ENCODE assay signal across 6 worm cellular contexts in the genomic region with DNA sequence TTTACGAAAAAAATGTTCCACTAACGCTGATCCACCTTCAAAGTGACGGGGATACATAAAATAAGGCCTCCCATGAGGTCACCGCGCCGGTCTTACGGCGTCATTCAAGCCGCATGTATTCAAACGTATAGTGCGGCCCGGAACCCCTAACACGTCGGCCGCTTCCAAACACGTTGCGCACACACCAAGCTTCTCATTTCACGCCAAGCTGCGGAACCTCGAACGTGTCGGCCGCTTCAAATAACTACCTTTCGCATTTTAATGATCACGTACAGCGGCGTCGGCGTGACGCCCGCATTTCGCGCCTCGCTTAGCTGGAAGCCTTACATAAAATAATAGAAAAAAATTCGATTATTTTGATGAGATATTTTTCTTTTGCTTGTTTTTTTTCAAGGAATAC.
TF ChIP-seq lines count a peak whose summit lies in the region.

No protein-coding gene starts in this region.

TF ChIP-seq in whole organism, L1 larva, 84 proteins besides CTCF, POLR2A, EP300 and RAD21 (continues in another document):
- TF ChIP-seq unc-30 (tag; optimal IDR thresholded peaks at IDR 0.05; lab: Kevin White, UChicago) (no peak), sptf-1 (tag; optimal IDR thresholded peaks at IDR 0.05; lab: Kevin White, UChicago) (no peak), rnt-1 (tag; optimal IDR thresholded peaks at IDR 0.05; lab: Kevin White, UChicago) (peak; percentile 16), nhr-47 (tag; optimal IDR thresholded peaks at IDR 0.05; lab: Kevin White, UChicago) (peak; percentile 1), lin-15B (tag; optimal IDR thresholded peaks at IDR 0.05; lab: Kevin White, UChicago) (no peak), efl-1 (optimal IDR thresholded peaks at IDR 0.05; lab: Kevin White, UChicago) (no peak), efl-1 (GFP tag; optimal IDR thresholded peaks at IDR 0.05 in 1 of 2; lab: Kevin White, UChicago) (peak in 1 of 2 experiments; percentile 12), dsc-1 (tag; optimal IDR thresholded peaks at IDR 0.05; lab: Kevin White, UChicago) (peak; percentile 10), nhr-71 (tag; optimal IDR thresholded peaks at IDR 0.05; lab: Kevin White, UChicago) (peak; percentile 14), snpc-4 (tag; optimal IDR thresholded peaks at IDR 0.05; lab: Kevin White, UChicago) (peak; percentile 94), pqm-1 (tag; optimal IDR thresholded peaks at IDR 0.05; lab: Kevin White, UChicago) (no peak), alr-1 (tag; optimal IDR thresholded peaks at IDR 0.05; lab: Kevin White, UChicago; ENCODE audit: borderline replicate concordance) (no peak), nhr-28 (tag; optimal IDR thresholded peaks at IDR 0.05; lab: Kevin White, UChicago) (no peak), blmp-1 (tag; optimal IDR thresholded peaks at IDR 0.05; lab: Kevin White, UChicago) (no peak), ets-5 (GFP tag; IDR thresholded peaks at IDR 0.05; lab: Robert Waterston, UW) (no peak)

TF ChIP-seq in whole organism, L2 larva, 48 proteins besides CTCF, POLR2A, EP300 and RAD21:
- TF ChIP-seq snpc-4 (tag; optimal IDR thresholded peaks at IDR 0.05; lab: Kevin White, UChicago) (peak; percentile 72), sma-9 (GFP tag; optimal IDR thresholded peaks at IDR 0.05; lab: Kevin White, UChicago) (no peak), sma-9 (tag; optimal IDR thresholded peaks at IDR 0.05; lab: Kevin White, UChicago) (no peak)

TF ChIP-seq in whole organism, L3 larva, 47 proteins besides CTCF, POLR2A, EP300 and RAD21:
- TF ChIP-seq nhr-25 (tag; optimal IDR thresholded peaks at IDR 0.05; lab: Kevin White, UChicago): peak; percentile 2
- no peak for TF ChIP-seq ztf-11 (tag; optimal IDR thresholded peaks at IDR 0.05; lab: Kevin White, UChicago)
- no peak for TF ChIP-seq elt-3 (tag; optimal IDR thresholded peaks at IDR 0.05; lab: Kevin White, UChicago)
- peak; percentile 86 for TF ChIP-seq snpc-4 (tag; optimal IDR thresholded peaks at IDR 0.05; lab: Kevin White, UChicago)
- no peak for TF ChIP-seq nhr-237 (tag; optimal IDR thresholded peaks at IDR 0.05; lab: Kevin White, UChicago)

TF ChIP-seq in whole organism, L4 larva, 104 proteins besides CTCF, POLR2A, EP300 and RAD21:
- TF ChIP-seq lim-7 (GFP tag; IDR thresholded peaks at IDR 0.05; lab: Robert Waterston, UW): 0 out of 2 replicates have a peak, but pooled peaks have one; percentile 23
- 0 out of 2 replicates have a peak, but pooled peaks have one; percentile 13 for TF ChIP-seq php-3 (GFP tag; IDR thresholded peaks at IDR 0.05; lab: Robert Waterston, UW)
- peak; percentile 72 for TF ChIP-seq snpc-4 (tag; optimal IDR thresholded peaks at IDR 0.05; lab: Kevin White, UChicago)
- TF ChIP-seq T26A8.4 (GFP tag; IDR thresholded peaks at IDR 0.05; lab: Robert Waterston, UW): 0 out of 2 replicates have a peak, but pooled peaks have one; percentile 32
- TF ChIP-seq hif-1 (tag; optimal IDR thresholded peaks at IDR 0.05; lab: Kevin White, UChicago): peak in 1 of 2 experiments; percentile 28
- 0 out of 2 replicates have a peak, but pooled peaks have one; percentile 42 for TF ChIP-seq tra-1 (GFP tag; IDR thresholded peaks at IDR 0.05; lab: Robert Waterston, UW)
- peak; percentile 31 for TF ChIP-seq hlh-11 (tag; optimal IDR thresholded peaks at IDR 0.05; lab: Kevin White, UChicago)
- no peak for TF ChIP-seq nhr-6 (tag; optimal IDR thresholded peaks at IDR 0.05; lab: Kevin White, UChicago)
- TF ChIP-seq R02D3.7 (tag; optimal IDR thresholded peaks at IDR 0.05; lab: Kevin White, UChicago): no peak
- no peak for TF ChIP-seq pqm-1 (tag; optimal IDR thresholded peaks at IDR 0.05; lab: Kevin White, UChicago)
- TF ChIP-seq egl-43 (GFP tag; IDR thresholded peaks at IDR 0.05; lab: Robert Waterston, UW): peak; percentile 74
- TF ChIP-seq nhr-102 (tag; optimal IDR thresholded peaks at IDR 0.05; lab: Kevin White, UChicago): peak; percentile 12

TF ChIP-seq in whole organism, mixed stage, embryonic, 35 proteins besides CTCF, POLR2A, EP300 and RAD21:
- TF ChIP-seq nhr-237 (tag; optimal IDR thresholded peaks at IDR 0.05; lab: Kevin White, UChicago): no peak
- peak; percentile 48 for TF ChIP-seq ceh-83 (GFP tag; optimal IDR thresholded peaks at IDR 0.05; lab: Kevin White, UChicago)

TF ChIP-seq in whole organism, young adult, 124 proteins besides CTCF, POLR2A, EP300 and RAD21:
- TF ChIP-seq fkh-3 (tag; optimal IDR thresholded peaks at IDR 0.05; lab: Kevin White, UChicago): no peak
- TF ChIP-seq madf-6 (GFP tag; IDR thresholded peaks at IDR 0.05; lab: Robert Waterston, UW): peak; percentile 11; the same call in 1 of the 2 replicates
- no peak for TF ChIP-seq snpc-4 (GFP tag; optimal IDR thresholded peaks at IDR 0.05; lab: Kevin White, UChicago)
- peak; percentile 35 to 89 (median 71) for TF ChIP-seq snpc-4 (tag; optimal IDR thresholded peaks at IDR 0.05; lab: Kevin White, UChicago)
- TF ChIP-seq K12H6.12 (tag; optimal IDR thresholded peaks at IDR 0.05; lab: Kevin White, UChicago): no peak
- no peak for TF ChIP-seq somi-1 (GFP tag; optimal IDR thresholded peaks at IDR 0.05; lab: Kevin White, UChicago)
- TF ChIP-seq hlh-26 (GFP tag; conservative IDR thresholded peaks at IDR 0.05; lab: Robert Waterston, UW): no peak
- TF ChIP-seq ztf-26 (tag; optimal IDR thresholded peaks at IDR 0.05; lab: Kevin White, UChicago): no peak
- TF ChIP-seq ceh-40 (GFP tag; IDR thresholded peaks at IDR 0.05; lab: Robert Waterston, UW): no peak
- TF ChIP-seq pbrm-1 (GFP tag; IDR thresholded peaks at IDR 0.05; lab: Robert Waterston, UW): 0 out of 2 replicates have a peak, but pooled peaks have one; percentile 11
- TF ChIP-seq unc-130 (GFP tag; optimal IDR thresholded peaks at IDR 0.05; lab: Kevin White, UChicago): no peak
